Fruit fly (Drosophila melanogaster) whole organism, embryonic: ENCODE data around the gene CG10793.

Experiments
- Atf3 ChIP-seq: fragments of 200-800 bp; sonication (Bioruptor generic); optimal IDR thresholded peaks from 3 replicates; lab custom pipeline; 2016; ENCODE audit warnings: missing biosample characterization, missing genetic modification characterization
- BEAF-32 ChIP-seq: fragments of 200-800 bp; sonication (Bioruptor generic); optimal IDR thresholded peaks from 3 replicates; lab custom pipeline; 2017; ENCODE audit warnings: missing biosample characterization, missing genetic modification characterization, mild to moderate bottlenecking, moderate library complexity, missing genetic modification reagents
- CG11456 ChIP-seq: fragments of 200-800 bp; sonication (Bioruptor generic); IDR thresholded peaks from 3 replicates; pipeline ENCODE4 v1.3.6; 2022; ENCODE audit warnings: missing biosample characterization, missing genetic modification characterization
- CG11504 ChIP-seq: fragments of 200-800 bp; sonication (Bioruptor generic); optimal IDR thresholded peaks from 3 replicates; lab custom pipeline; 2019; ENCODE audit warnings: missing biosample characterization, mild to moderate bottlenecking, missing genetic modification characterization, moderate library complexity
- CG11695 ChIP-seq: fragments of 200-800 bp; sonication (Bioruptor generic); IDR thresholded peaks from 3 replicates; pipeline ENCODE4 v1.3.6; 2022; ENCODE audit warnings: missing biosample characterization, missing genetic modification characterization
- CG1233 ChIP-seq: fragments of 200-800 bp; sonication (Bioruptor generic); optimal IDR thresholded peaks from 4 replicates; lab custom pipeline; 2018; ENCODE audit warnings: missing biosample characterization, mild to moderate bottlenecking, missing genetic modification characterization
- CG12769 ChIP-seq: fragments of 200-800 bp; sonication (Bioruptor generic); optimal IDR thresholded peaks from 2 replicates; lab custom pipeline; 2019; ENCODE audit warnings: missing biosample characterization, mild to moderate bottlenecking, missing genetic modification characterization, moderate library complexity
- CG15601 ChIP-seq: fragments of 200-800 bp; sonication (Bioruptor generic); optimal IDR thresholded peaks from 3 replicates; lab custom pipeline; 2019; ENCODE audit warnings: missing biosample characterization, mild to moderate bottlenecking, missing genetic modification characterization, moderate library complexity
- CG18476 ChIP-seq: fragments of 200-800 bp; sonication (Bioruptor generic); optimal IDR thresholded peaks from 2 replicates; lab custom pipeline; 2016; ENCODE audit warnings: missing biosample characterization, mild to moderate bottlenecking, missing genetic modification characterization
- CG2889 ChIP-seq: fragments of 200-800 bp; sonication (Bioruptor generic); IDR thresholded peaks from 3 replicates; pipeline ENCODE4 v1.3.6; 2022; ENCODE audit warnings: missing biosample characterization, missing genetic modification characterization
- CG32767 ChIP-seq: fragments of 200-800 bp; sonication (Bioruptor generic); IDR thresholded peaks from 2 replicates; pipeline ENCODE4 v1.3.6; 2022; ENCODE audit warnings: missing biosample characterization, missing genetic modification characterization
- CG34422 ChIP-seq: fragments of 200-800 bp; sonication (Bioruptor generic); IDR thresholded peaks from 3 replicates; pipeline ENCODE4 v1.3.6; 2022; ENCODE audit warnings: missing biosample characterization, missing genetic modification characterization
- CG43689 ChIP-seq: fragments of 200-800 bp; sonication (Bioruptor generic); IDR thresholded peaks from 2 replicates; pipeline ENCODE4 v1.3.6; 2022; ENCODE audit warnings: missing biosample characterization, missing genetic modification characterization
- CG7357 ChIP-seq: fragments of 200-800 bp; sonication (Bioruptor generic); IDR thresholded peaks from 3 replicates; pipeline ENCODE4 v1.3.6; 2022; ENCODE audit warnings: missing biosample characterization, missing genetic modification characterization
- CG7928 ChIP-seq: fragments of 200-800 bp; sonication (Bioruptor generic); optimal IDR thresholded peaks from 2 replicates; lab custom pipeline; 2017; ENCODE audit warnings: missing biosample characterization, mild to moderate bottlenecking, missing genetic modification characterization
- CG8281 ChIP-seq: fragments of 200-800 bp; sonication (Bioruptor generic); optimal IDR thresholded peaks from 2 replicates; lab custom pipeline; 2018; ENCODE audit warnings: missing biosample characterization, mild to moderate bottlenecking, missing genetic modification characterization, moderate library complexity
- CG8478 ChIP-seq: fragments of >200 bp; optimal IDR thresholded peaks from 2 replicates; lab custom pipeline; 2018
- CG9609 ChIP-seq: fragments of 200-800 bp; sonication (Bioruptor generic); optimal IDR thresholded peaks from 3 replicates; lab custom pipeline; 2016; ENCODE audit warnings: missing biosample characterization, missing genetic modification characterization
- CG9932 ChIP-seq: fragments of 200-800 bp; sonication (Bioruptor generic); IDR thresholded peaks from 2 replicates; pipeline ENCODE4 v1.3.6; 2022; ENCODE audit warnings: missing biosample characterization, missing genetic modification characterization
- CTCF ChIP-seq: fragments of 200-800 bp; sonication (Bioruptor generic); optimal IDR thresholded peaks from 2 replicates; lab custom pipeline; 2017; ENCODE audit warnings: missing biosample characterization, mild to moderate bottlenecking, missing genetic modification characterization, moderate library complexity
- D19B ChIP-seq: fragments of 200-800 bp; sonication (Bioruptor generic); optimal IDR thresholded peaks from 2 replicates; lab custom pipeline; 2017; ENCODE audit warnings: missing biosample characterization, mild to moderate bottlenecking, missing genetic modification characterization
- Dref ChIP-seq: fragments of 200-800 bp; sonication (Bioruptor generic); IDR thresholded peaks from 2 replicates; pipeline ENCODE4 v1.3.6; 2022; ENCODE audit warnings: missing biosample characterization, missing genetic modification characterization
- Hsf ChIP-seq: fragments of 200-800 bp; sonication (Bioruptor generic); optimal IDR thresholded peaks from 3 replicates; lab custom pipeline; 2016; ENCODE audit warnings: missing biosample characterization, missing genetic modification characterization
- MESR4 ChIP-seq: fragments of 200-800 bp; sonication (Bioruptor generic); optimal IDR thresholded peaks from 2 replicates; lab custom pipeline; 2018; ENCODE audit warnings: missing biosample characterization, mild to moderate bottlenecking, missing genetic modification characterization, moderate library complexity
- Med ChIP-seq: fragments of 200-800 bp; sonication (Bioruptor generic); peaks from one replicate; lab custom pipeline; 2016; ENCODE audit warnings: missing biosample characterization, missing genetic modification characterization, mild to moderate bottlenecking, inconsistent platforms, moderate library complexity
- Oaz ChIP-seq: fragments of 200-800 bp; sonication (Bioruptor generic); IDR thresholded peaks from 2 replicates; pipeline ENCODE4 v1.3.6; 2022; ENCODE audit warnings: missing biosample characterization, missing genetic modification characterization
- Oli ChIP-seq: fragments of 200-800 bp; sonication (Bioruptor generic); optimal IDR thresholded peaks from 2 replicates; lab custom pipeline; 2018; ENCODE audit warnings: missing biosample characterization, mild to moderate bottlenecking, missing genetic modification characterization, moderate library complexity
- Six4 ChIP-seq: fragments of 200-800 bp; sonication (Bioruptor generic); optimal IDR thresholded peaks from 2 replicates; lab custom pipeline; 2016; ENCODE audit warnings: missing biosample characterization, missing genetic modification characterization
- Tbp ChIP-seq: fragments of >200 bp; optimal IDR thresholded peaks from 2 replicates; lab custom pipeline; 2018; ENCODE audit warnings: missing biosample characterization, missing genetic modification characterization
- Usf ChIP-seq: fragments of 200-800 bp; sonication (Bioruptor generic); optimal IDR thresholded peaks from 2 replicates; lab custom pipeline; 2017; ENCODE audit warnings: missing genotype, missing biosample characterization, missing genetic modification characterization
- al ChIP-seq: fragments of 200-800 bp; sonication (Bioruptor generic); IDR thresholded peaks from 2 replicates; pipeline ENCODE4 v1.3.6; 2022; ENCODE audit warnings: missing biosample characterization, missing genetic modification characterization
- bcd ChIP-seq: fragments of 200-800 bp; sonication (Bioruptor generic); optimal IDR thresholded peaks from 2 replicates; lab custom pipeline; 2017; ENCODE audit warnings: missing biosample characterization, mild to moderate bottlenecking, missing genetic modification characterization
- cad ChIP-seq: fragments of >200 bp; optimal IDR thresholded peaks from 2 replicates; lab custom pipeline; 2017; ENCODE audit warnings: missing biosample characterization, missing genetic modification characterization
- ci ChIP-seq: fragments of 200-800 bp; sonication (Bioruptor generic); IDR thresholded peaks from 3 replicates; pipeline ENCODE4 v1.3.6; 2022; ENCODE audit warnings: missing biosample characterization, missing genetic modification characterization
- crol ChIP-seq: fragments of 200-800 bp; sonication (Bioruptor generic); IDR thresholded peaks from 2 replicates; pipeline ENCODE4 v1.3.6; 2022; ENCODE audit warnings: missing biosample characterization, missing genetic modification characterization
- danr ChIP-seq: fragments of 200-800 bp; sonication (Bioruptor generic); IDR thresholded peaks from 2 replicates; pipeline ENCODE4 v1.3.6; 2022; ENCODE audit warnings: missing biosample characterization, missing genetic modification characterization
- dmrt11E ChIP-seq: fragments of 200-800 bp; sonication (Bioruptor generic); optimal IDR thresholded peaks from 3 replicates; lab custom pipeline; 2018; ENCODE audit warnings: missing biosample characterization, mild to moderate bottlenecking, missing genetic modification characterization, moderate library complexity
- fd64A ChIP-seq: fragments of 200-800 bp; sonication (Bioruptor generic); optimal IDR thresholded peaks from 3 replicates; lab custom pipeline; 2018; ENCODE audit warnings: missing biosample characterization, mild to moderate bottlenecking, missing genetic modification characterization
- gce ChIP-seq: fragments of 200-800 bp; sonication (Bioruptor generic); IDR thresholded peaks from 3 replicates; pipeline ENCODE4 v1.3.6; 2022; ENCODE audit warnings: missing biosample characterization, missing genetic modification characterization
- hb ChIP-seq: fragments of 200-800 bp; sonication (Bioruptor generic); IDR thresholded peaks from 3 replicates; pipeline ENCODE4 v1.3.6; 2022; ENCODE audit warnings: missing biosample characterization, missing genetic modification characterization; ENCODE audit not compliant: partially characterized antibody
- her ChIP-seq: fragments of 200-800 bp; sonication (Bioruptor generic); optimal IDR thresholded peaks from 2 replicates; lab custom pipeline; 2016; ENCODE audit warnings: missing biosample characterization, missing genetic modification characterization
- hkb ChIP-seq, 2 experiments: fragments of 200-800 bp in 1 of 2; fragments of >200 bp in 1 of 2; sonication (Bioruptor generic) in 1 of 2; IDR thresholded peaks in 1 of 2; optimal IDR thresholded peaks in 1 of 2; 2 replicates each; pipeline versions ENCODE4 v1.3.6 to Lab custom; 2017 to 2022; ENCODE audit warnings: missing biosample characterization in 1 of 2, missing genetic modification characterization in 1 of 2
- knrl ChIP-seq: fragments of 200-800 bp; sonication (Bioruptor generic); IDR thresholded peaks from 3 replicates; pipeline ENCODE4 v1.3.6; 2022; ENCODE audit warnings: missing biosample characterization, missing genetic modification characterization; ENCODE audit not compliant: partially characterized antibody
- nerfin-1 ChIP-seq: fragments of 200-800 bp; sonication (Bioruptor generic); optimal IDR thresholded peaks from 3 replicates; lab custom pipeline; 2019; ENCODE audit warnings: missing biosample characterization, mild to moderate bottlenecking, missing genetic modification characterization, moderate library complexity
- pnt ChIP-seq: fragments of 200-800 bp; sonication (Bioruptor generic); optimal IDR thresholded peaks from 3 replicates; lab custom pipeline; 2016; ENCODE audit warnings: missing biosample characterization, missing genetic modification characterization
- row ChIP-seq: fragments of 200-800 bp; sonication (Bioruptor generic); IDR thresholded peaks from 3 replicates; pipeline ENCODE4 v1.3.6; 2022; ENCODE audit warnings: missing biosample characterization, missing genetic modification characterization
- sima ChIP-seq: fragments of 200-800 bp; sonication (Bioruptor generic); optimal IDR thresholded peaks from 2 replicates; lab custom pipeline; 2016; ENCODE audit warnings: missing biosample characterization, missing genetic modification characterization
- slbo ChIP-seq: fragments of 200-800 bp; sonication (Bioruptor generic); IDR thresholded peaks from 2 replicates; pipeline ENCODE4 v1.3.6; 2022; ENCODE audit warnings: missing biosample characterization, missing genetic modification characterization
- slp2 ChIP-seq: fragments of 200-800 bp; sonication (Bioruptor generic); optimal IDR thresholded peaks from 2 replicates; lab custom pipeline; 2016; ENCODE audit warnings: missing biosample characterization, missing genetic modification characterization
- tup ChIP-seq: fragments of 200-800 bp; sonication (Bioruptor generic); optimal IDR thresholded peaks from 2 replicates; lab custom pipeline; 2016; ENCODE audit warnings: missing biosample characterization, mild to moderate bottlenecking, missing genetic modification characterization, moderate library complexity
- usp ChIP-seq: fragments of >200 bp; optimal IDR thresholded peaks from 2 replicates; lab custom pipeline; 2017; ENCODE audit warnings: missing biosample characterization, missing genetic modification characterization
- zen2 ChIP-seq: fragments of 200-800 bp; sonication (Bioruptor generic); IDR thresholded peaks from 3 replicates; pipeline ENCODE4 v1.3.6; 2022; ENCODE audit warnings: missing biosample characterization, missing genetic modification characterization; ENCODE audit not compliant: partially characterized antibody

The CG10793 gene

dm6 chrX:3310827-3311226, 5.4 kb downstream of the CG10793 start (continued):
- TF ChIP-seq Hsf (GFP tag; lab: Kevin White, UChicago) = peak; percentile 88
- TF ChIP-seq MESR4 = peak; percentile 23
- peak; percentile 88 for TF ChIP-seq nerfin-1 (tag; lab: Kevin White, UChicago)
- TF ChIP-seq slp2 (GFP tag; lab: Kevin White, UChicago) = peak; percentile 75
- TF ChIP-seq gce (GFP tag; lab: Robert Waterston, UW) = peak; percentile 77; the same call in 2 of the 3 replicates
- TF ChIP-seq Tbp (GFP tag; lab: Kevin White, UChicago) = no peak
- peak; percentile 75 for TF ChIP-seq CG9609 (GFP tag; lab: Kevin White, UChicago)
- peak; percentile 65 for TF ChIP-seq tup (GFP tag; lab: Kevin White, UChicago)
- peak; percentile 79 for TF ChIP-seq bcd (GFP tag; lab: Kevin White, UChicago)
- TF ChIP-seq fd64A = peak; percentile 32
- peak; percentile 7 for TF ChIP-seq Usf (GFP tag; lab: Kevin White, UChicago)
- TF ChIP-seq Dref = no peak
- no peak for TF ChIP-seq hkb (optimal IDR thresholded peaks at IDR 0.05; lab: Kevin White, UChicago)
- peak; percentile 80 for TF ChIP-seq hkb (GFP tag; IDR thresholded peaks at IDR 0.05; lab: Robert Waterston, UW)
- no peak for TF ChIP-seq crol
- peak; percentile 67; the same call in 1 of the 2 replicates for TF ChIP-seq CG32767 (GFP tag; lab: Robert Waterston, UW)
- TF ChIP-seq knrl (GFP tag; lab: Robert Waterston, UW) = no peak
- TF ChIP-seq Atf3 (GFP tag; lab: Kevin White, UChicago) = peak; percentile 68
- peak; percentile 86 for TF ChIP-seq CG11504 (tag; lab: Kevin White, UChicago)
- peak; percentile 62 for TF ChIP-seq D19B (GFP tag; lab: Kevin White, UChicago)
- peak; percentile 40; the same call in 1 of the 3 replicates for TF ChIP-seq CG2889 (GFP tag; lab: Robert Waterston, UW)
- peak; percentile 93 for TF ChIP-seq ci (GFP tag; lab: Robert Waterston, UW)
- no peak for TF ChIP-seq usp
- no peak for TF ChIP-seq hb (GFP tag; lab: Robert Waterston, UW)
- TF ChIP-seq CG12769 (tag; lab: Kevin White, UChicago) = peak; percentile 87
- 0 out of 2 replicates have a peak, but pooled peaks have one; percentile 21 for TF ChIP-seq CG43689 (GFP tag; lab: Robert Waterston, UW)
- peak; percentile 86 for TF ChIP-seq slbo (GFP tag; lab: Robert Waterston, UW)
- peak; percentile 76 for TF ChIP-seq dmrt11E (tag; lab: Kevin White, UChicago)
- no peak for TF ChIP-seq sima
- TF ChIP-seq pnt = peak; percentile 77
- peak; percentile 64 for TF ChIP-seq CG18476 (GFP tag; lab: Kevin White, UChicago)
- TF ChIP-seq BEAF-32 = no peak
- peak; percentile 48 for TF ChIP-seq CG7928 (GFP tag; lab: Kevin White, UChicago)
- peak; percentile 75 for TF ChIP-seq CG1233 (GFP tag; lab: Kevin White, UChicago)
- TF ChIP-seq CG8281 (tag; lab: Kevin White, UChicago) = peak; percentile 55
- TF ChIP-seq CG15601 (tag; lab: Kevin White, UChicago) = peak; percentile 70
- peak; percentile 81 for TF ChIP-seq CG7357
- TF ChIP-seq CG9932 (GFP tag; lab: Robert Waterston, UW) = peak; percentile 70
- TF ChIP-seq Six4 = peak; percentile 62
- TF ChIP-seq danr (GFP tag; lab: Robert Waterston, UW) = peak; percentile 70
- peak; percentile 90 for TF ChIP-seq CG34422 (GFP tag; lab: Robert Waterston, UW)
- peak; percentile 91 for TF ChIP-seq row (GFP tag; lab: Robert Waterston, UW)
- peak; percentile 95 for TF ChIP-seq Med (GFP tag; lab: Kevin White, UChicago)
- TF ChIP-seq CTCF = no peak
- peak; percentile 67 for TF ChIP-seq her
- TF ChIP-seq cad = no peak
- TF ChIP-seq Oli (tag; lab: Kevin White, UChicago) = peak; percentile 84
- TF ChIP-seq Oaz (GFP tag; lab: Robert Waterston, UW) = peak; percentile 55; the same call in 1 of the 2 replicates
- peak; percentile 81 for TF ChIP-seq CG11456 (GFP tag; lab: Robert Waterston, UW)
- peak; percentile 55 for TF ChIP-seq al (GFP tag; lab: Robert Waterston, UW)
- no peak for TF ChIP-seq zen2 (GFP tag; lab: Robert Waterston, UW)
- no peak for TF ChIP-seq CG8478 (lab: Kevin White, UChicago)
- TF ChIP-seq CG11695 = peak; percentile 88
